Fruit fly (Drosophila melanogaster) Kc167 (cell line): ENCODE results near the gene MCTS1.

Source experiments
- Myc ChIP-seq: fragments of >200 bp; optimal IDR thresholded peaks from 2 replicates; lab custom pipeline; 2017; ENCODE audit warnings: missing external identifiers
- Sin3A ChIP-seq: fragments of >200 bp; optimal IDR thresholded peaks from 2 replicates; lab custom pipeline; 2018; ENCODE audit warnings: missing external identifiers
- h ChIP-seq: fragments of >200 bp; optimal IDR thresholded peaks from 3 replicates; lab custom pipeline; 2018; ENCODE audit warnings: missing external identifiers
- insv ChIP-seq: fragments of >200 bp; optimal IDR thresholded peaks from 3 replicates; lab custom pipeline; 2018; ENCODE audit warnings: missing external identifiers
- psq ChIP-seq: fragments of >200 bp; optimal IDR thresholded peaks from 2 replicates; lab custom pipeline; 2017; ENCODE audit warnings: missing external identifiers
- ttk ChIP-seq: sonication (Bioruptor generic); optimal IDR thresholded peaks from 2 replicates; lab custom pipeline; 2017; ENCODE audit warnings: missing external identifiers

Gene MCTS1

dm6 chrX:6050282-6050934, 12.7 kb downstream of the MCTS1 start, which contains the start of gene CG5921:
TSS of gene CG5921 (plus strand) at chrX:6050828.
- TF ChIP-seq Sin3A (lab: Kevin White, UChicago) (no peak), insv (lab: Kevin White, UChicago) (no peak), ttk (lab: Kevin White, UChicago) (no peak), Myc (lab: Kevin White, UChicago) (no peak), psq (lab: Kevin White, UChicago) (no peak), h (lab: Kevin White, UChicago) (no peak)

- TF ChIP-seq psq (lab: Kevin White, UChicago) (no peak), Sin3A (lab: Kevin White, UChicago) (no peak), h (lab: Kevin White, UChicago) (no peak), insv (lab: Kevin White, UChicago) (no peak), Myc (lab: Kevin White, UChicago) (no peak), ttk (lab: Kevin White, UChicago) (no peak)
These were observed 13.4 kb downstream of the MCTS1 start for dm6 chrX:6050935-6051656.

dm6 chrX:6052855-6053254, 15.2 kb downstream of the MCTS1 start:
- no peak for TF ChIP-seq h (lab: Kevin White, UChicago)
- TF ChIP-seq insv (lab: Kevin White, UChicago) = no peak
- no peak for TF ChIP-seq Sin3A (lab: Kevin White, UChicago)
- no peak for TF ChIP-seq psq (lab: Kevin White, UChicago)
- TF ChIP-seq ttk (lab: Kevin White, UChicago) = no peak
- no peak for TF ChIP-seq Myc (lab: Kevin White, UChicago)

- no peak for TF ChIP-seq Sin3A (lab: Kevin White, UChicago)
- no peak for TF ChIP-seq h (lab: Kevin White, UChicago)
- TF ChIP-seq insv (lab: Kevin White, UChicago) = no peak
- no peak for TF ChIP-seq Myc (lab: Kevin White, UChicago)
- no peak for TF ChIP-seq psq (lab: Kevin White, UChicago)
- no peak for TF ChIP-seq ttk (lab: Kevin White, UChicago)
These were observed 16.3 kb downstream of the MCTS1 start for dm6 chrX:6054031-6054430.

dm6 chrX:6059135-6059824, 21.6 kb downstream of the MCTS1 start:
- TF ChIP-seq insv (lab: Kevin White, UChicago) (no peak), Myc (lab: Kevin White, UChicago) (no peak), Sin3A (lab: Kevin White, UChicago) (no peak), h (lab: Kevin White, UChicago) (no peak), ttk (lab: Kevin White, UChicago) (no peak), psq (lab: Kevin White, UChicago) (no peak)

dm6 chrX:6062160-6062559, 24.5 kb downstream of the MCTS1 start:
- TF ChIP-seq Sin3A (lab: Kevin White, UChicago) (no peak), psq (lab: Kevin White, UChicago) (no peak), insv (lab: Kevin White, UChicago) (no peak), ttk (lab: Kevin White, UChicago) (no peak), Myc (lab: Kevin White, UChicago) (no peak), h (lab: Kevin White, UChicago) (no peak)

dm6 chrX:6064508-6064907, 26.8 kb downstream of the MCTS1 start:
- TF ChIP-seq h (lab: Kevin White, UChicago) = no peak
- no peak for TF ChIP-seq ttk (lab: Kevin White, UChicago)
- no peak for TF ChIP-seq insv (lab: Kevin White, UChicago)
- no peak for TF ChIP-seq psq (lab: Kevin White, UChicago)
- no peak for TF ChIP-seq Sin3A (lab: Kevin White, UChicago)
- no peak for TF ChIP-seq Myc (lab: Kevin White, UChicago)

dm6 chrX:6066316-6066715, 28.6 kb downstream of the MCTS1 start, which contains the start of gene CG43115:
TSS of gene CG43115 (minus strand) at chrX:6066416.
- TF ChIP-seq Myc (lab: Kevin White, UChicago) (no peak), ttk (lab: Kevin White, UChicago) (no peak), h (lab: Kevin White, UChicago) (no peak)

dm6 chrX:6067281-6068008, 29.8 kb downstream of the MCTS1 start, which contains the start of gene CG5928:
TSS of gene CG5928 (plus strand) at chrX:6067958.
- TF ChIP-seq Myc (lab: Kevin White, UChicago) (no peak), h (lab: Kevin White, UChicago) (no peak), Sin3A (lab: Kevin White, UChicago) (no peak), insv (lab: Kevin White, UChicago) (no peak), psq (lab: Kevin White, UChicago) (no peak), ttk (lab: Kevin White, UChicago) (no peak)

dm6 chrX:6068714-6069113, 31.0 kb downstream of the MCTS1 start:
- TF ChIP-seq insv (lab: Kevin White, UChicago) (no peak), h (lab: Kevin White, UChicago) (no peak), Myc (lab: Kevin White, UChicago) (no peak), psq (lab: Kevin White, UChicago) (no peak), Sin3A (lab: Kevin White, UChicago) (no peak), ttk (lab: Kevin White, UChicago) (no peak)
